Fruit fly (Drosophila melanogaster) whole organism, embryonic: Measurements from ENCODE around the gene CG11655.
A peak's percentile ranks its signal among the peaks of the same experiment; 100 is the strongest.

Source experiments
- CG10979 ChIP-seq: fragments of 200-800 bp; sonication (Bioruptor generic); optimal IDR thresholded peaks from 2 replicates; lab custom pipeline; 2018; ENCODE audit warnings: missing biosample characterization, mild to moderate bottlenecking, missing genetic modification characterization, moderate library complexity
- CG11398 ChIP-seq: fragments of 200-800 bp; sonication (Bioruptor generic); optimal IDR thresholded peaks from 2 replicates; lab custom pipeline; 2016; ENCODE audit warnings: missing biosample characterization, missing genetic modification characterization
- CG11560 ChIP-seq: fragments of 200-800 bp; sonication (Bioruptor generic); IDR thresholded peaks from 3 replicates; pipeline ENCODE4 v1.3.6; 2022; ENCODE audit warnings: missing biosample characterization, missing genetic modification characterization
- CG12071 ChIP-seq: fragments of 200-800 bp; sonication (Bioruptor generic); optimal IDR thresholded peaks from 3 replicates; lab custom pipeline; 2018; ENCODE audit warnings: missing biosample characterization, mild to moderate bottlenecking, missing genetic modification characterization
- CG12219 ChIP-seq: fragments of 200-800 bp; sonication (Bioruptor generic); optimal IDR thresholded peaks from 3 replicates; lab custom pipeline; 2018; ENCODE audit warnings: missing biosample characterization, mild to moderate bottlenecking, missing genetic modification characterization
- CG12236 ChIP-seq: fragments of 200-800 bp; sonication (Bioruptor generic); optimal IDR thresholded peaks from 2 replicates; lab custom pipeline; 2016; ENCODE audit warnings: missing biosample characterization, missing genetic modification characterization
- CG13123 ChIP-seq: fragments of 200-800 bp; sonication (Bioruptor generic); optimal IDR thresholded peaks from 2 replicates; lab custom pipeline; 2016; ENCODE audit warnings: missing biosample characterization, missing genetic modification characterization
- CG13287 ChIP-seq: fragments of 200-800 bp; sonication (Bioruptor generic); IDR thresholded peaks from 2 replicates; pipeline ENCODE4 v1.3.6; 2022; ENCODE audit warnings: missing biosample characterization, missing genetic modification characterization; ENCODE audit not compliant: partially characterized antibody
- CG14050 ChIP-seq: fragments of 200-800 bp; sonication (Bioruptor generic); IDR thresholded peaks from 3 replicates; pipeline ENCODE4 v1.3.6; 2022; ENCODE audit warnings: missing biosample characterization, missing genetic modification characterization
- CG15514 ChIP-seq: fragments of 200-800 bp; sonication (Bioruptor generic); optimal IDR thresholded peaks from 3 replicates; lab custom pipeline; 2017; ENCODE audit warnings: missing biosample characterization, missing genetic modification characterization, mild to moderate bottlenecking, moderate library complexity, missing genetic modification reagents
- CG15601 ChIP-seq: fragments of 200-800 bp; sonication (Bioruptor generic); optimal IDR thresholded peaks from 3 replicates; lab custom pipeline; 2019; ENCODE audit warnings: missing biosample characterization, mild to moderate bottlenecking, missing genetic modification characterization, moderate library complexity
- CG1647 ChIP-seq: fragments of 200-800 bp; sonication (Bioruptor generic); optimal IDR thresholded peaks from 3 replicates; lab custom pipeline; 2016; ENCODE audit warnings: missing biosample characterization, missing genetic modification characterization
- CG17385 ChIP-seq: fragments of 200-800 bp; sonication (Bioruptor generic); optimal IDR thresholded peaks from 3 replicates; lab custom pipeline; 2018; ENCODE audit warnings: missing biosample characterization, mild to moderate bottlenecking, missing genetic modification characterization
- CG18764 ChIP-seq: fragments of 200-800 bp; sonication (Bioruptor generic); optimal IDR thresholded peaks from 3 replicates; lab custom pipeline; 2016; ENCODE audit warnings: missing biosample characterization, missing genetic modification characterization
- CG2199 ChIP-seq: fragments of 200-800 bp; sonication (Bioruptor generic); IDR thresholded peaks from 3 replicates; pipeline ENCODE4 v1.3.6; 2022; ENCODE audit warnings: missing biosample characterization, missing genetic modification characterization
- CG2875 ChIP-seq: fragments of 200-800 bp; sonication (Bioruptor generic); optimal IDR thresholded peaks from 2 replicates; lab custom pipeline; 2017; ENCODE audit warnings: missing biosample characterization, mild to moderate bottlenecking, missing genetic modification characterization, missing genetic modification reagents
- CG33213 ChIP-seq: fragments of 200-800 bp; sonication (Bioruptor generic); optimal IDR thresholded peaks from 3 replicates; lab custom pipeline; 2016; ENCODE audit warnings: missing biosample characterization, missing genetic modification characterization
- CG7556 ChIP-seq: fragments of 200-800 bp; sonication (Bioruptor generic); optimal IDR thresholded peaks from 2 replicates; lab custom pipeline; 2017; ENCODE audit warnings: missing biosample characterization, mild to moderate bottlenecking, missing genetic modification characterization
- CG9876 ChIP-seq: fragments of 200-800 bp; sonication (Bioruptor generic); optimal IDR thresholded peaks from 2 replicates; lab custom pipeline; 2016; ENCODE audit warnings: missing biosample characterization, missing genetic modification characterization
- CG9932 ChIP-seq: fragments of 200-800 bp; sonication (Bioruptor generic); IDR thresholded peaks from 2 replicates; pipeline ENCODE4 v1.3.6; 2022; ENCODE audit warnings: missing biosample characterization, missing genetic modification characterization
- Chrac-16 ChIP-seq: fragments of 200-800 bp; sonication (Bioruptor generic); optimal IDR thresholded peaks from 3 replicates; lab custom pipeline; 2016; ENCODE audit warnings: missing biosample characterization, missing genetic modification characterization
- Ets97D ChIP-seq: fragments of 200-800 bp; sonication (Bioruptor generic); optimal IDR thresholded peaks from 3 replicates; lab custom pipeline; 2016; ENCODE audit warnings: missing biosample characterization, missing genetic modification characterization
- H15 ChIP-seq: fragments of 200-800 bp; sonication (Bioruptor generic); IDR thresholded peaks from 3 replicates; pipeline ENCODE4 v1.3.6; 2022; ENCODE audit warnings: missing biosample characterization, missing genetic modification characterization
- Hsf ChIP-seq: fragments of 200-800 bp; sonication (Bioruptor generic); optimal IDR thresholded peaks from 3 replicates; lab custom pipeline; 2016; ENCODE audit warnings: missing biosample characterization, missing genetic modification characterization
- Lpt ChIP-seq: fragments of >200 bp; optimal IDR thresholded peaks from 2 replicates; lab custom pipeline; 2018; ENCODE audit warnings: missing biosample characterization, missing genetic modification characterization
- MBD-R2 ChIP-seq: fragments of 200-800 bp; sonication (Bioruptor generic); IDR thresholded peaks from 2 replicates; pipeline ENCODE4 v1.3.6; 2022; ENCODE audit warnings: missing biosample characterization, missing genetic modification characterization
- NK7.1 ChIP-seq: fragments of 200-800 bp; sonication (Bioruptor generic); optimal IDR thresholded peaks from 3 replicates; lab custom pipeline; 2016; ENCODE audit warnings: missing biosample characterization, missing genetic modification characterization
- Nf-YC ChIP-seq: fragments of 200-800 bp; optimal IDR thresholded peaks from 3 replicates; lab custom pipeline; 2019; ENCODE audit warnings: missing biosample characterization, mild to moderate bottlenecking, missing genetic modification characterization, moderate library complexity
- Oli ChIP-seq: fragments of 200-800 bp; sonication (Bioruptor generic); optimal IDR thresholded peaks from 2 replicates; lab custom pipeline; 2018; ENCODE audit warnings: missing biosample characterization, mild to moderate bottlenecking, missing genetic modification characterization, moderate library complexity
- Opbp ChIP-seq: fragments of 200-800 bp; sonication (Bioruptor generic); IDR thresholded peaks from 3 replicates; pipeline ENCODE4 v1.3.6; 2022; ENCODE audit warnings: missing biosample characterization, missing genetic modification characterization; ENCODE audit not compliant: partially characterized antibody
- Stat92E ChIP-seq, 3 experiments: fragments of >200 bp in 2 of 3; fragments of 200-800 bp in 1 of 3; sonication (Bioruptor generic) in 1 of 3; optimal IDR thresholded peaks; 2 replicates each; lab custom pipeline; 2017 to 2019; ENCODE audit warnings: missing biosample characterization in 3 of 3, missing genetic modification characterization in 3 of 3, mild to moderate bottlenecking in 1 of 3, moderate library complexity in 1 of 3
- Taf1 ChIP-seq: fragments of 200-800 bp; sonication (Bioruptor generic); IDR thresholded peaks from 2 replicates; pipeline ENCODE4 v1.3.6; 2022; ENCODE audit warnings: missing biosample characterization, missing genetic modification characterization
- Xbp1 ChIP-seq: fragments of 200-800 bp; sonication (Bioruptor generic); optimal IDR thresholded peaks from 3 replicates; lab custom pipeline; 2016; ENCODE audit warnings: missing biosample characterization, mild to moderate bottlenecking, missing genetic modification characterization
- ac ChIP-seq: fragments of 200-800 bp; sonication (Bioruptor generic); optimal IDR thresholded peaks from 3 replicates; lab custom pipeline; 2017; ENCODE audit warnings: missing biosample characterization, mild to moderate bottlenecking, missing genetic modification characterization
- crol ChIP-seq: fragments of 200-800 bp; sonication (Bioruptor generic); IDR thresholded peaks from 2 replicates; pipeline ENCODE4 v1.3.6; 2022; ENCODE audit warnings: missing biosample characterization, missing genetic modification characterization
- cwo ChIP-seq: fragments of 200-800 bp; sonication (Bioruptor generic); optimal IDR thresholded peaks from 3 replicates; lab custom pipeline; 2017; ENCODE audit warnings: missing biosample characterization, missing genetic modification characterization, mild to moderate bottlenecking, moderate library complexity, missing genetic modification reagents
- esg ChIP-seq: fragments of 200-800 bp; sonication (Bioruptor generic); conservative IDR thresholded peaks from 2 replicates; pipeline ENCODE4 v1.3.6; 2022; ENCODE audit warnings: missing biosample characterization, missing genetic modification characterization
- fru ChIP-seq: fragments of >200 bp; optimal IDR thresholded peaks from 2 replicates; lab custom pipeline; 2017
- grau ChIP-seq: fragments of 200-800 bp; optimal IDR thresholded peaks from 3 replicates; lab custom pipeline; 2019; ENCODE audit warnings: missing biosample characterization, mild to moderate bottlenecking, missing genetic modification characterization, moderate library complexity
- ham ChIP-seq: fragments of 200-800 bp; sonication (Bioruptor generic); IDR thresholded peaks from 2 replicates; pipeline ENCODE4 v1.3.6; 2022; ENCODE audit warnings: missing biosample characterization, missing genetic modification characterization
- inv ChIP-seq: fragments of 200-800 bp; sonication (Bioruptor generic); IDR thresholded peaks from 2 replicates; pipeline ENCODE4 v1.3.6; 2022; ENCODE audit warnings: missing biosample characterization, missing genetic modification characterization; ENCODE audit not compliant: partially characterized antibody
- luna ChIP-seq: fragments of 200-800 bp; sonication (Bioruptor generic); optimal IDR thresholded peaks from 2 replicates; lab custom pipeline; 2016; ENCODE audit warnings: missing biosample characterization, missing genetic modification characterization
- otp ChIP-seq: fragments of 200-800 bp; sonication (Bioruptor generic); IDR thresholded peaks from 3 replicates; pipeline ENCODE4, ENCODE4 v1.3.6; 2022; ENCODE audit warnings: missing biosample characterization, missing genetic modification characterization
- pb ChIP-seq: fragments of 200-800 bp; sonication (Bioruptor generic); optimal IDR thresholded peaks from 3 replicates; lab custom pipeline; 2016; ENCODE audit warnings: missing biosample characterization, missing genetic modification characterization
- row ChIP-seq: fragments of 200-800 bp; sonication (Bioruptor generic); IDR thresholded peaks from 3 replicates; pipeline ENCODE4 v1.3.6; 2022; ENCODE audit warnings: missing biosample characterization, missing genetic modification characterization
- run ChIP-seq: fragments of 200-800 bp; sonication (Bioruptor generic); optimal IDR thresholded peaks from 3 replicates; lab custom pipeline; 2018; ENCODE audit warnings: missing biosample characterization, mild to moderate bottlenecking, missing genetic modification characterization
- sens-2 ChIP-seq: fragments of 200-800 bp; sonication (Bioruptor generic); IDR thresholded peaks from 2 replicates; pipeline ENCODE4 v1.3.6; 2022; ENCODE audit warnings: missing biosample characterization, missing genetic modification characterization
- tup ChIP-seq: fragments of 200-800 bp; sonication (Bioruptor generic); optimal IDR thresholded peaks from 2 replicates; lab custom pipeline; 2016; ENCODE audit warnings: missing biosample characterization, mild to moderate bottlenecking, missing genetic modification characterization, moderate library complexity
- unc-4 ChIP-seq: fragments of 200-800 bp; sonication (Bioruptor generic); IDR thresholded peaks from 2 replicates; pipeline ENCODE4 v1.3.6; 2022; ENCODE audit warnings: missing biosample characterization, missing genetic modification characterization; ENCODE audit not compliant: partially characterized antibody
- wek ChIP-seq: fragments of 200-800 bp; sonication (Bioruptor generic); optimal IDR thresholded peaks from 3 replicates; lab custom pipeline; 2018; ENCODE audit warnings: missing biosample characterization, mild to moderate bottlenecking, missing genetic modification characterization, moderate library complexity

CG11655 gene

DNA sequence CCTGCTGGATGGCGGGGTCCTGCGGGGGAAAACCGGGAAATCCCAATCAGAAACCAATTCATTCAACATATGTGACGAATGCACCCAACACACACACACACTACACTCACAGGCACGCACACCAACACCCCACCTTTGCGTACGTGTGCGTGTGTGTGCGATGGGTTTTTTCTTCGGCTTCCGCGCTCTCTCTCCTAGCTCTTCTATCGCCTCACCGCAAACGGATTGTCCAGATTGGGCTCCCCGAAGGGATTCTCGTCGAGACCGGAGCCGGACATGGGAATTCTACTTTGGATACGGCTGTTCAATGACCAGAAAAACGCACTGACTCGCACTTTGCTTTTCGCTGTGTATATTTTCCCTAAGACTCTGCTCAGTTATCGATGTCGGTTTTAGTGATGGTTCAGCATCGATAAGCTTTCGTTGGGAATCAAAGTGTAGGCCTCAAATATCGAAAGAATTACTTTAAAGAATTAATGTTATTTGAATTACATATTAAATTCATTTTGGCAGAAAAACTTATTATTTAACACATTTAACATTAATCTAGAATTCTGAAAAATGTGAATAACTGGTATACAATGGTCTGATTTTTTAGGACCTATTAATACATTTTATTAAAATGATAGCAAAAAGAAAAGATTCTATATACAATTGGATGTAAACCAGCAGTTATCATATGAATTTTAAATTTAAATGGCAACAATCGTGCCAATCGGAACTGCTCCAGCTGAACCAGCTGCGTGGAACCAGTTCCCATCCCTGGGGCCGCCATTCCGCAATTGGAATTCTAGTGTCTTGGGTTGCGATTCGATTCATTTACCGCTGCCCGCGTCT, 3.6 kb upstream of the CG11655 start, which contains the start of the genes Scamp and Ahcy (continued):
- TF ChIP-seq fru (no peak), CG13123 (GFP tag; lab: Kevin White, UChicago) (no peak), otp (GFP tag; lab: Robert Waterston, UW) (no peak), ham (GFP tag; lab: Robert Waterston, UW) (no peak), Taf1 (GFP tag; lab: Robert Waterston, UW) (no peak), CG9932 (GFP tag; lab: Robert Waterston, UW) (no peak; the same call in 1 of the 2 replicates), Xbp1 (peak; percentile 16), CG12219 (GFP tag; lab: Kevin White, UChicago) (no peak), CG12071 (GFP tag; lab: Kevin White, UChicago) (no peak), crol (GFP tag; lab: Robert Waterston, UW) (peak; percentile 46), MBD-R2 (peak; percentile 38), grau (tag; lab: Kevin White, UChicago) (peak; percentile 12), CG1647 (GFP tag; lab: Kevin White, UChicago) (no peak), Lpt (no peak), CG2199 (GFP tag; lab: Robert Waterston, UW) (no peak), CG9876 (GFP tag; lab: Kevin White, UChicago) (no peak), cwo (GFP tag; lab: Kevin White, UChicago) (no peak), row (GFP tag; lab: Robert Waterston, UW) (peak; percentile 46; the same call in 2 of the 3 replicates), CG11398 (GFP tag; lab: Kevin White, UChicago) (no peak), CG13287 (peak; percentile 59), Chrac-16 (GFP tag; lab: Kevin White, UChicago) (peak; percentile 2), CG17385 (no peak), CG2875 (GFP tag; lab: Kevin White, UChicago) (no peak), inv (GFP tag; lab: Robert Waterston, UW) (peak; percentile 44; the same call in 1 of the 2 replicates), ac (no peak), CG12236 (GFP tag; lab: Kevin White, UChicago) (no peak), wek (GFP tag; lab: Kevin White, UChicago) (no peak), Stat92E (GFP tag; optimal IDR thresholded peaks at IDR 0.05; lab: Kevin White, UChicago) (no peak), CG14050 (GFP tag; lab: Robert Waterston, UW) (no peak), CG10979 (tag; lab: Kevin White, UChicago) (no peak), CG15514 (peak; percentile 99), CG18764 (GFP tag; lab: Kevin White, UChicago) (no peak), CG33213 (GFP tag; lab: Kevin White, UChicago) (no peak), luna (GFP tag; lab: Kevin White, UChicago) (no peak), CG15601 (no peak), CG11560 (tag; lab: Robert Waterston, UW) (no peak), CG7556 (GFP tag; lab: Kevin White, UChicago) (peak; percentile 27), Ets97D (GFP tag; lab: Kevin White, UChicago) (peak; percentile 15), tup (GFP tag; lab: Kevin White, UChicago) (no peak), unc-4 (GFP tag; lab: Robert Waterston, UW) (peak; percentile 55; the same call in 1 of the 2 replicates), esg (GFP tag; lab: Robert Waterston, UW) (no peak), NK7.1 (GFP tag; lab: Kevin White, UChicago) (no peak), H15 (GFP tag; lab: Robert Waterston, UW) (no peak), sens-2 (GFP tag; lab: Robert Waterston, UW) (no peak), run (tag; lab: Kevin White, UChicago) (no peak), Hsf (no peak), Nf-YC (tag; lab: Kevin White, UChicago) (peak; percentile 15), Opbp (peak; percentile 17; the same call in 1 of the 3 replicates), Oli (tag; lab: Kevin White, UChicago) (no peak), pb (GFP tag; lab: Kevin White, UChicago) (no peak)
